Worm (Caenorhabditis elegans) whole organism, L4 larva: ENCODE data around the gene sri-25.

ENCODE experiments used
- F10B5.3 ChIP-seq: sonication (generic microtip); optimal IDR thresholded peaks from 2 replicates; lab custom pipeline; 2016; ENCODE audit warnings: mild to moderate bottlenecking, missing genetic modification characterization, missing compliant biosample characterization
- F49E8.2 ChIP-seq: sonication (generic microtip); optimal IDR thresholded peaks from 2 replicates; lab custom pipeline; 2016; ENCODE audit warnings: missing compliant biosample characterization, mild to moderate bottlenecking, missing genetic modification characterization, borderline replicate concordance
- R02D3.7 ChIP-seq: fragments of 150-350 bp; sonication (generic microtip); optimal IDR thresholded peaks from 3 replicates; lab custom pipeline; 2014; ENCODE audit warnings: missing biosample characterization, missing genetic modification characterization
- T20F7.1 ChIP-seq: fragments of 200-800 bp; sonication (Bioruptor generic); optimal IDR thresholded peaks from 2 replicates; lab custom pipeline; 2018; ENCODE audit warnings: mild to moderate bottlenecking, missing genetic modification characterization, missing compliant biosample characterization
- Y105C5A.15 ChIP-seq: fragments of 200-800 bp; sonication (Bioruptor generic); IDR thresholded peaks from 2 replicates; pipeline ENCODE4 v1.3.6; 2022; ENCODE audit warnings: missing genetic modification characterization, missing compliant biosample characterization
- ZK337.2 ChIP-seq: fragments of 200-800 bp; sonication (Bioruptor generic); IDR thresholded peaks from 2 replicates; pipeline ENCODE4 v1.3.6; 2022; ENCODE audit warnings: missing genetic modification reagents, missing genetic modification characterization, missing compliant biosample characterization
- ceh-20 ChIP-seq: fragments of 200-800 bp; sonication (Bioruptor generic); IDR thresholded peaks from 2 replicates; pipeline ENCODE4 v1.3.6; 2022; ENCODE audit warnings: missing genetic modification reagents, missing genetic modification characterization, missing compliant biosample characterization
- ceh-32 ChIP-seq: sonication (generic microtip); optimal IDR thresholded peaks from 2 replicates; lab custom pipeline; 2016; ENCODE audit warnings: mild to moderate bottlenecking, missing genetic modification characterization, missing compliant biosample characterization; ENCODE audit not compliant: poor library complexity
- ceh-82 ChIP-seq: sonication (generic microtip); optimal IDR thresholded peaks from 2 replicates; lab custom pipeline; 2017; ENCODE audit warnings: missing biosample characterization, missing genetic modification characterization
- daf-19 ChIP-seq: fragments of 200-800 bp; sonication (Bioruptor generic); conservative IDR thresholded peaks from 2 replicates; pipeline ENCODE4 v1.3.6; 2022; ENCODE audit warnings: missing genetic modification characterization, missing compliant biosample characterization
- dmd-6 ChIP-seq: fragments of 200-800 bp; sonication (Bioruptor generic); IDR thresholded peaks from 2 replicates; pipeline ENCODE4 v1.3.6; 2022; ENCODE audit warnings: missing genetic modification reagents, missing genetic modification characterization, missing compliant biosample characterization
- egl-43 ChIP-seq: fragments of 200-800 bp; sonication (Bioruptor generic); IDR thresholded peaks from 2 replicates; pipeline ENCODE4 v1.3.6; 2022; ENCODE audit warnings: missing genetic modification reagents, missing genetic modification characterization, missing compliant biosample characterization
- hlh-30 ChIP-seq: sonication (generic microtip); optimal IDR thresholded peaks from 2 replicates; lab custom pipeline; 2017; ENCODE audit warnings: antibody characterized with exemption, mild to moderate bottlenecking, missing genetic modification characterization, missing compliant biosample characterization; ENCODE audit not compliant: insufficient read depth
- hmg-1.1 ChIP-seq: fragments of 200-800 bp; sonication (Bioruptor generic); IDR thresholded peaks from 2 replicates; pipeline ENCODE4 v1.3.6; 2022; ENCODE audit warnings: missing genetic modification reagents, missing genetic modification characterization, missing compliant biosample characterization
- jun-1 ChIP-seq: fragments of 150-350 bp; optimal IDR thresholded peaks from 2 replicates; lab custom pipeline; 2014; ENCODE audit warnings: missing biosample characterization, missing genetic modification reagents, missing genetic modification characterization
- lin-13 ChIP-seq: fragments of 150-350 bp; optimal IDR thresholded peaks from 2 replicates; lab custom pipeline; 2014; ENCODE audit warnings: missing biosample characterization, missing genetic modification reagents, missing genetic modification characterization
- lin-38 ChIP-seq: fragments of 200-800 bp; sonication (Bioruptor generic); IDR thresholded peaks from 2 replicates; pipeline ENCODE4 v1.3.6; 2022; ENCODE audit warnings: missing genetic modification reagents, missing genetic modification characterization, missing compliant biosample characterization
- mdt-29 ChIP-seq: fragments of 200-800 bp; sonication (Bioruptor generic); IDR thresholded peaks from 2 replicates; pipeline ENCODE4 v1.3.6; 2022; ENCODE audit warnings: missing genetic modification reagents, missing genetic modification characterization, missing compliant biosample characterization
- mep-1 ChIP-seq: fragments of 150-350 bp; sonication (generic microtip); optimal IDR thresholded peaks from 3 replicates; lab custom pipeline; 2014; ENCODE audit warnings: missing biosample characterization, missing genetic modification characterization
- mes-2 ChIP-seq: sonication (generic microtip); optimal IDR thresholded peaks from 2 replicates; lab custom pipeline; 2016; ENCODE audit warnings: missing genotype, mild to moderate bottlenecking, missing genetic modification characterization, missing compliant biosample characterization; ENCODE audit not compliant: poor library complexity, severe bottlenecking
- mxl-3 ChIP-seq: fragments of 200-800 bp; sonication (Bioruptor generic); optimal IDR thresholded peaks from 2 replicates; lab custom pipeline; 2018; ENCODE audit warnings: mild to moderate bottlenecking, missing genetic modification characterization, missing compliant biosample characterization
- nhr-102 ChIP-seq: sonication (generic microtip); optimal IDR thresholded peaks from 2 replicates; lab custom pipeline; 2016; ENCODE audit warnings: mild to moderate bottlenecking, missing genetic modification characterization, moderate library complexity, missing compliant biosample characterization
- nhr-237 ChIP-seq: sonication (generic microtip); optimal IDR thresholded peaks from 2 replicates; lab custom pipeline; 2017; ENCODE audit warnings: missing biosample characterization, missing genetic modification characterization
- nhr-48 ChIP-seq: sonication (generic microtip); optimal IDR thresholded peaks from 2 replicates; lab custom pipeline; 2016; ENCODE audit warnings: mild to moderate bottlenecking, missing genetic modification characterization, missing compliant biosample characterization
- nhr-76 ChIP-seq: fragments of 150-350 bp; optimal IDR thresholded peaks from 2 replicates; lab custom pipeline; 2014; ENCODE audit warnings: missing biosample characterization, missing genetic modification characterization
- pha-4 ChIP-seq, 2 experiments: fragments of 150-350 bp in 1 of 2; fragments of 200-800 bp in 1 of 2; sonication (Bioruptor generic) in 1 of 2; IDR thresholded peaks in 1 of 2; optimal IDR thresholded peaks in 1 of 2; 2 replicates each; pipeline versions ENCODE4 v1.3.6 to Lab custom; 2014 to 2022; ENCODE audit warnings: missing genetic modification characterization in 2 of 2, missing genetic modification reagents in 2 of 2, missing biosample characterization in 1 of 2, missing compliant biosample characterization in 1 of 2
- php-3 ChIP-seq: fragments of 200-800 bp; sonication (Bioruptor generic); IDR thresholded peaks from 2 replicates; pipeline ENCODE4 v1.3.6; 2022; ENCODE audit warnings: missing genetic modification reagents, missing genetic modification characterization, missing compliant biosample characterization
- pqm-1 ChIP-seq: sonication (generic microtip); optimal IDR thresholded peaks from 2 replicates; lab custom pipeline; 2017; ENCODE audit warnings: missing biosample characterization, missing genetic modification characterization
- set-16 ChIP-seq: fragments of 200-800 bp; sonication (Bioruptor generic); IDR thresholded peaks from 2 replicates; pipeline ENCODE4 v1.3.6; 2022; ENCODE audit warnings: missing genetic modification reagents, missing genetic modification characterization, missing compliant biosample characterization
- vab-7 ChIP-seq: fragments of 200-800 bp; sonication (Bioruptor generic); IDR thresholded peaks from 2 replicates; pipeline ENCODE4 v1.3.6; 2022; ENCODE audit warnings: missing genetic modification reagents, missing genetic modification characterization, missing compliant biosample characterization
- zfp-2 ChIP-seq: sonication (generic microtip); optimal IDR thresholded peaks from 2 replicates; lab custom pipeline; 2016; ENCODE audit warnings: mild to moderate bottlenecking, missing genetic modification characterization, missing compliant biosample characterization
- zip-11 ChIP-seq: fragments of 200-800 bp; sonication (Bioruptor generic); IDR thresholded peaks from 2 replicates; pipeline ENCODE4 v1.3.6; 2022; ENCODE audit warnings: missing genetic modification characterization, missing compliant biosample characterization
- zip-2 ChIP-seq: fragments of 150-350 bp; optimal IDR thresholded peaks from 2 replicates; lab custom pipeline; 2014; ENCODE audit warnings: missing biosample characterization, missing genetic modification characterization
- ztf-7 ChIP-seq: fragments of 150-350 bp; optimal IDR thresholded peaks from 2 replicates; lab custom pipeline; 2014; ENCODE audit warnings: missing biosample characterization, missing genetic modification characterization

Gene sri-25

DNA sequence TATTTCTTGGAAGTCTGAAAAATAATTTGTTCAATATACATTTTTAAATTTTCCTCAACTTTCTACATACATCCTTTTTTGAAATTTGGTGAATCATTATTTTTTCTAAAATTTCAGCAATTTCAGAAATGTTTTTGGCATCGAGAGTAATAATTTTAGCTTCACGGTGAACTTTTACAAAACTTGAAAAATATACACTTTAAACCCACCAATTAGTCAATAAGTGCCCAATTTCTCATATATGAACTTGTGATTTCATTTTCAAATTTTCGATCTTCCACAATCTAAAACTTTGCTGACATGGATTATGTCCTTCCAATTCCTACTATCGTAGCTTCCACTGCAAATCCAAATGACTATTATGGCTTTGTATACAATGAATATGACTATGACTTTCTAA is 6.9 kb downstream of the sri-25 start, which contains the start of gene srw-24:
Gene srw-24 (plus strand): TSS at position 301 of the 400 bp plus-strand sequence.
- TF ChIP-seq lin-13 (GFP tag; lab: Kevin White, UChicago) (no peak), lin-38 (GFP tag; lab: Robert Waterston, UW) (no peak), mes-2 (tag; lab: Kevin White, UChicago) (no peak), zip-11 (GFP tag; lab: Robert Waterston, UW) (no peak), daf-19 (no peak), nhr-76 (tag; lab: Kevin White, UChicago) (no peak), mxl-3 (no peak), php-3 (GFP tag; lab: Robert Waterston, UW) (no peak), vab-7 (GFP tag; lab: Robert Waterston, UW) (no peak), nhr-237 (tag; lab: Kevin White, UChicago) (no peak), ztf-7 (tag; lab: Kevin White, UChicago) (no peak)

DNA sequence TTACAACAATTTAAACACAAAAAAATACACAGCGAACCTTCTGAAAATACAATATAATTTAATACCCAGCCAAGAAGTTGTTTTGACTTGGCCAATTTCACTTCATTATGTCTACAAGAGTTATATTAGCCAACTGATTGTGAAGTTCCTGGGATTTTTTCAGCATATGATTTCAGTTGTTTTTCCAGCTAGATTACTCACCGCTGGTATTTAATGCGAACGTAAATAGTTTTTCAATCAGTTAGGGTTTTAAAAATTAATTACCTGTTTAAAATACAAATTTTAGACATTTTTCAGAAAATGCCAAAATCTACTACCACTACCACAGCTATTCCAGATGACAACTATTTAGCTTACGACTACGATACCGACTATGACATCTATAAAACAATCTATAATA is 8.8 kb downstream of the sri-25 start, which contains the start of gene srw-14:
Gene srw-14 (plus strand): TSS at position 301 of the 400 bp plus-strand sequence.
- TF ChIP-seq ztf-7 (tag; lab: Kevin White, UChicago): no peak
- TF ChIP-seq mep-1 (tag; lab: Kevin White, UChicago): no peak
- TF ChIP-seq Y105C5A.15 (GFP tag; lab: Robert Waterston, UW): no peak
- no peak for TF ChIP-seq hlh-30 (tag; lab: Kevin White, UChicago)
- no peak for TF ChIP-seq nhr-48
- TF ChIP-seq ceh-82 (tag; lab: Kevin White, UChicago): no peak
- TF ChIP-seq zfp-2 (tag; lab: Kevin White, UChicago): no peak
- no peak for TF ChIP-seq egl-43 (GFP tag; lab: Robert Waterston, UW)
- TF ChIP-seq set-16 (GFP tag; lab: Robert Waterston, UW): no peak
- TF ChIP-seq dmd-6 (GFP tag; lab: Robert Waterston, UW): no peak

- TF ChIP-seq mdt-29 (GFP tag; lab: Robert Waterston, UW) (no peak), pqm-1 (peak; percentile 41)
These were observed 9.4 kb downstream of the sri-25 start for ce11 chrV:15226206-15226605.

- TF ChIP-seq nhr-102 (tag; lab: Kevin White, UChicago) (no peak), jun-1 (tag; lab: Kevin White, UChicago) (no peak), F49E8.2 (tag; lab: Kevin White, UChicago) (no peak), pha-4 (GFP tag; IDR thresholded peaks at IDR 0.05; lab: Robert Waterston, UW) (no peak), pha-4 (tag; optimal IDR thresholded peaks at IDR 0.05; lab: Kevin White, UChicago) (no peak), hmg-1.1 (GFP tag; lab: Robert Waterston, UW) (no peak), ceh-32 (tag; lab: Kevin White, UChicago) (no peak), ceh-20 (GFP tag; lab: Robert Waterston, UW) (no peak), ztf-7 (tag; lab: Kevin White, UChicago) (no peak), ZK337.2 (GFP tag; lab: Robert Waterston, UW) (no peak), R02D3.7 (tag; lab: Kevin White, UChicago) (no peak), zip-2 (tag; lab: Kevin White, UChicago) (no peak), T20F7.1 (GFP tag; lab: Kevin White, UChicago) (no peak), F10B5.3 (tag; lab: Kevin White, UChicago) (no peak)
These were observed 13.4 kb downstream of the sri-25 start, which contains the start of gene srw-15 for ce11 chrV:15230243-15230642. Gene srw-15 (plus strand): TSS chrV:15230543.
